Fruit fly (Drosophila melanogaster) whole organism, embryonic: Measurements from ENCODE around the gene CG33090.

ENCODE experiments used
- Atf-2 ChIP-seq: fragments of 200-800 bp; sonication (Bioruptor generic); optimal IDR thresholded peaks from 2 replicates; lab custom pipeline; 2016; ENCODE audit warnings: missing biosample characterization, missing genetic modification characterization
- CG12104 ChIP-seq: fragments of 200-800 bp; sonication (Bioruptor generic); optimal IDR thresholded peaks from 3 replicates; lab custom pipeline; 2016; ENCODE audit warnings: missing biosample characterization, missing genetic modification characterization
- CG14667 ChIP-seq: fragments of 200-800 bp; sonication (Bioruptor generic); IDR thresholded peaks from 2 replicates; pipeline ENCODE4 v1.3.6; 2022; ENCODE audit warnings: missing biosample characterization, missing genetic modification characterization
- CG15011 ChIP-seq: fragments of 200-800 bp; sonication (Bioruptor generic); optimal IDR thresholded peaks from 3 replicates; lab custom pipeline; 2018; ENCODE audit warnings: missing biosample characterization, mild to moderate bottlenecking, missing genetic modification characterization
- CG18476 ChIP-seq: fragments of 200-800 bp; sonication (Bioruptor generic); optimal IDR thresholded peaks from 2 replicates; lab custom pipeline; 2016; ENCODE audit warnings: missing biosample characterization, mild to moderate bottlenecking, missing genetic modification characterization
- CG18599 ChIP-seq: fragments of 200-800 bp; sonication (Bioruptor generic); optimal IDR thresholded peaks from 3 replicates; lab custom pipeline; 2017; ENCODE audit warnings: missing biosample characterization, missing genetic modification characterization, mild to moderate bottlenecking, moderate library complexity, missing genetic modification reagents
- CG2116 ChIP-seq: fragments of 200-800 bp; sonication (Bioruptor generic); optimal IDR thresholded peaks from 3 replicates; lab custom pipeline; 2018; ENCODE audit warnings: missing biosample characterization, mild to moderate bottlenecking, missing genetic modification characterization
- CG2678 ChIP-seq: fragments of 200-800 bp; sonication (Bioruptor generic); optimal IDR thresholded peaks from 3 replicates; lab custom pipeline; 2019; ENCODE audit warnings: missing biosample characterization, mild to moderate bottlenecking, missing genetic modification characterization, moderate library complexity
- CG30403 ChIP-seq: fragments of 200-800 bp; sonication (Bioruptor generic); optimal IDR thresholded peaks from 3 replicates; lab custom pipeline; 2016; ENCODE audit warnings: missing biosample characterization, missing genetic modification characterization
- CG4730 ChIP-seq: fragments of 200-800 bp; sonication (Bioruptor generic); IDR thresholded peaks from 2 replicates; pipeline ENCODE4 v1.3.6; 2022; ENCODE audit warnings: missing biosample characterization, missing genetic modification characterization
- CG5180 ChIP-seq: fragments of 200-800 bp; sonication (Bioruptor generic); optimal IDR thresholded peaks from 3 replicates; lab custom pipeline; 2017; ENCODE audit warnings: missing biosample characterization, missing genetic modification characterization, mild to moderate bottlenecking, moderate library complexity, missing genetic modification reagents
- CG6254 ChIP-seq: fragments of 200-800 bp; sonication (Bioruptor generic); optimal IDR thresholded peaks from 3 replicates; lab custom pipeline; 2017; ENCODE audit warnings: mild to moderate bottlenecking, missing biosample characterization, missing genetic modification reagents, missing genetic modification characterization
- CG7271 ChIP-seq: fragments of 200-800 bp; sonication (Bioruptor generic); optimal IDR thresholded peaks from 2 replicates; lab custom pipeline; 2018; ENCODE audit warnings: missing biosample characterization, mild to moderate bottlenecking, missing genetic modification characterization, moderate library complexity
- CG9932 ChIP-seq: fragments of 200-800 bp; sonication (Bioruptor generic); IDR thresholded peaks from 2 replicates; pipeline ENCODE4 v1.3.6; 2022; ENCODE audit warnings: missing biosample characterization, missing genetic modification characterization
- D19A ChIP-seq: fragments of 200-800 bp; optimal IDR thresholded peaks from 3 replicates; lab custom pipeline; 2019; ENCODE audit warnings: missing biosample characterization, mild to moderate bottlenecking, missing genetic modification characterization, moderate library complexity
- E2f1 ChIP-seq: fragments of 200-800 bp; sonication (Bioruptor generic); IDR thresholded peaks from 2 replicates; pipeline ENCODE4 v1.3.6; 2022; ENCODE audit warnings: missing biosample characterization, missing genetic modification characterization
- Ets97D ChIP-seq: fragments of 200-800 bp; sonication (Bioruptor generic); optimal IDR thresholded peaks from 3 replicates; lab custom pipeline; 2016; ENCODE audit warnings: missing biosample characterization, missing genetic modification characterization
- Med ChIP-seq: fragments of 200-800 bp; sonication (Bioruptor generic); peaks from one replicate; lab custom pipeline; 2016; ENCODE audit warnings: missing biosample characterization, missing genetic modification characterization, mild to moderate bottlenecking, inconsistent platforms, moderate library complexity
- Meics ChIP-seq: fragments of 200-800 bp; sonication (Bioruptor generic); optimal IDR thresholded peaks from 2 replicates; lab custom pipeline; 2017; ENCODE audit warnings: missing biosample characterization, mild to moderate bottlenecking, missing genetic modification characterization
- Mes4 ChIP-seq: fragments of 200-800 bp; sonication (Bioruptor generic); optimal IDR thresholded peaks from 2 replicates; lab custom pipeline; 2016; ENCODE audit warnings: missing biosample characterization, missing genetic modification characterization
- Oli ChIP-seq: fragments of 200-800 bp; sonication (Bioruptor generic); optimal IDR thresholded peaks from 2 replicates; lab custom pipeline; 2018; ENCODE audit warnings: missing biosample characterization, mild to moderate bottlenecking, missing genetic modification characterization, moderate library complexity
- Ptx1 ChIP-seq: fragments of 200-800 bp; sonication (Bioruptor generic); IDR thresholded peaks from 2 replicates; pipeline ENCODE4 v1.3.6; 2022; ENCODE audit warnings: missing biosample characterization, missing genetic modification characterization
- Side ChIP-seq: fragments of 200-800 bp; sonication (Bioruptor generic); optimal IDR thresholded peaks from 2 replicates; lab custom pipeline; 2016; ENCODE audit warnings: missing biosample characterization, missing genetic modification characterization
- Sox100B ChIP-seq: fragments of 200-800 bp; sonication (Bioruptor generic); optimal IDR thresholded peaks from 3 replicates; lab custom pipeline; 2018; ENCODE audit warnings: missing biosample characterization, mild to moderate bottlenecking, missing genetic modification characterization
- Spps ChIP-seq: fragments of 200-800 bp; sonication (Bioruptor generic); optimal IDR thresholded peaks from 2 replicates; lab custom pipeline; 2018; ENCODE audit warnings: missing biosample characterization, mild to moderate bottlenecking, missing genetic modification characterization
- bcd ChIP-seq: fragments of 200-800 bp; sonication (Bioruptor generic); optimal IDR thresholded peaks from 2 replicates; lab custom pipeline; 2017; ENCODE audit warnings: missing biosample characterization, mild to moderate bottlenecking, missing genetic modification characterization
- cwo ChIP-seq: fragments of 200-800 bp; sonication (Bioruptor generic); optimal IDR thresholded peaks from 3 replicates; lab custom pipeline; 2017; ENCODE audit warnings: missing biosample characterization, missing genetic modification characterization, mild to moderate bottlenecking, moderate library complexity, missing genetic modification reagents
- esg ChIP-seq: fragments of 200-800 bp; sonication (Bioruptor generic); conservative IDR thresholded peaks from 2 replicates; pipeline ENCODE4 v1.3.6; 2022; ENCODE audit warnings: missing biosample characterization, missing genetic modification characterization
- eve ChIP-seq, 2 experiments: fragments of >200 bp; optimal IDR thresholded peaks; 2 replicates each; lab custom pipeline; 2017; ENCODE audit warnings: missing biosample characterization in 2 of 2, missing genetic modification characterization in 2 of 2
- gem ChIP-seq: fragments of 200-800 bp; sonication (Bioruptor generic); optimal IDR thresholded peaks from 2 replicates; lab custom pipeline; 2019; ENCODE audit warnings: missing biosample characterization, mild to moderate bottlenecking, missing genetic modification characterization, moderate library complexity
- grau ChIP-seq: fragments of 200-800 bp; optimal IDR thresholded peaks from 3 replicates; lab custom pipeline; 2019; ENCODE audit warnings: missing biosample characterization, mild to moderate bottlenecking, missing genetic modification characterization, moderate library complexity
- gsb-n ChIP-seq: fragments of 200-800 bp; sonication (Bioruptor generic); optimal IDR thresholded peaks from 3 replicates; lab custom pipeline; 2018; ENCODE audit warnings: missing biosample characterization, mild to moderate bottlenecking, missing genetic modification characterization
- hb ChIP-seq: fragments of 200-800 bp; sonication (Bioruptor generic); IDR thresholded peaks from 3 replicates; pipeline ENCODE4 v1.3.6; 2022; ENCODE audit warnings: missing biosample characterization, missing genetic modification characterization; ENCODE audit not compliant: partially characterized antibody
- ind ChIP-seq: fragments of 200-800 bp; sonication (Bioruptor generic); optimal IDR thresholded peaks from 3 replicates; lab custom pipeline; 2016; ENCODE audit warnings: missing biosample characterization, missing genetic modification characterization
- lab ChIP-seq: fragments of 200-800 bp; sonication (Bioruptor generic); optimal IDR thresholded peaks from 3 replicates; lab custom pipeline; 2017; ENCODE audit warnings: missing biosample characterization, missing genetic modification characterization, mild to moderate bottlenecking, moderate library complexity, missing genetic modification reagents
- lilli ChIP-seq: fragments of 200-800 bp; sonication (Bioruptor generic); optimal IDR thresholded peaks from 3 replicates; lab custom pipeline; 2016; ENCODE audit warnings: missing biosample characterization, missing genetic modification characterization
- nau ChIP-seq: fragments of 200-800 bp; sonication (Bioruptor generic); optimal IDR thresholded peaks from 3 replicates; lab custom pipeline; 2017; ENCODE audit warnings: missing biosample characterization, mild to moderate bottlenecking, missing genetic modification characterization, missing genetic modification reagents
- nmo ChIP-seq: fragments of 200-800 bp; sonication (Bioruptor generic); optimal IDR thresholded peaks from 2 replicates; lab custom pipeline; 2018; ENCODE audit warnings: missing biosample characterization, mild to moderate bottlenecking, missing genetic modification characterization, moderate library complexity
- phol ChIP-seq: fragments of 200-800 bp; sonication (Bioruptor generic); optimal IDR thresholded peaks from 3 replicates; lab custom pipeline; 2018; ENCODE audit warnings: missing biosample characterization, mild to moderate bottlenecking, missing genetic modification characterization, moderate library complexity
- prd ChIP-seq, 3 experiments: fragments of >200 bp in 2 of 3; fragments of 200-800 bp in 1 of 3; sonication (Bioruptor generic) in 1 of 3; optimal IDR thresholded peaks in 2 of 3; IDR thresholded peaks in 1 of 3; 2 replicates in 2 of 3; 3 replicates in 1 of 3; pipeline versions ENCODE4 v1.3.6 to Lab custom; 2017 to 2022; ENCODE audit warnings: missing biosample characterization in 1 of 3, missing genetic modification characterization in 1 of 3
- pzg ChIP-seq: fragments of 200-800 bp; sonication (Bioruptor generic); optimal IDR thresholded peaks from 3 replicates; lab custom pipeline; 2018; ENCODE audit warnings: missing biosample characterization, mild to moderate bottlenecking, missing genetic modification characterization, moderate library complexity
- scrt ChIP-seq: fragments of 200-800 bp; sonication (Bioruptor generic); optimal IDR thresholded peaks from 2 replicates; lab custom pipeline; 2018; ENCODE audit warnings: missing biosample characterization, mild to moderate bottlenecking, missing genetic modification characterization, moderate library complexity
- sens ChIP-seq: fragments of 200-800 bp; sonication (Bioruptor generic); peaks from one replicate; lab custom pipeline; 2016; ENCODE audit warnings: missing biosample characterization, missing genetic modification characterization
- sisA ChIP-seq: fragments of 200-800 bp; sonication (Bioruptor generic); IDR thresholded peaks from 2 replicates; pipeline ENCODE4 v1.3.6; 2022; ENCODE audit warnings: missing biosample characterization, missing genetic modification characterization
- slou ChIP-seq: fragments of 200-800 bp; sonication (Bioruptor generic); optimal IDR thresholded peaks from 3 replicates; lab custom pipeline; 2016; ENCODE audit warnings: missing biosample characterization, missing genetic modification characterization
- tap ChIP-seq: fragments of 200-800 bp; optimal IDR thresholded peaks from 3 replicates; lab custom pipeline; 2019; ENCODE audit warnings: missing biosample characterization, mild to moderate bottlenecking, missing genetic modification characterization, moderate library complexity
- tgo ChIP-seq: fragments of 200-800 bp; sonication (Bioruptor generic); IDR thresholded peaks from 3 replicates; pipeline ENCODE4 v1.3.6; 2022; ENCODE audit warnings: missing biosample characterization, missing genetic modification characterization
- vnd ChIP-seq: fragments of 200-800 bp; sonication (Bioruptor generic); IDR thresholded peaks from 3 replicates; pipeline ENCODE4 v1.3.6; 2022; ENCODE audit warnings: missing biosample characterization, missing genetic modification characterization; ENCODE audit not compliant: partially characterized antibody
- zen ChIP-seq: fragments of 200-800 bp; sonication (Bioruptor generic); optimal IDR thresholded peaks from 3 replicates; lab custom pipeline; 2018; ENCODE audit warnings: missing biosample characterization, mild to moderate bottlenecking, missing genetic modification characterization, moderate library complexity

CG33090 gene

dm6 chr2L:14367274-14367669 lies 33.3 kb downstream of the CG33090 start (continued):
- TF ChIP-seq Atf-2 (GFP tag; lab: Kevin White, UChicago) (no peak), bcd (GFP tag; lab: Kevin White, UChicago) (peak; percentile 29), Oli (peak; percentile 37), gem (tag; lab: Kevin White, UChicago) (peak; percentile 37), Ptx1 (GFP tag; lab: Robert Waterston, UW) (peak; percentile 34; the same call in 1 of the 2 replicates), Med (GFP tag; lab: Kevin White, UChicago) (peak; percentile 10), CG7271 (peak; percentile 36), CG18476 (GFP tag; lab: Kevin White, UChicago) (peak; percentile 0), Spps (tag; lab: Kevin White, UChicago) (peak; percentile 4), Meics (GFP tag; lab: Kevin White, UChicago) (peak; percentile 58), lab (GFP tag; lab: Kevin White, UChicago) (peak; percentile 33), esg (GFP tag; lab: Robert Waterston, UW) (peak; percentile 38), CG18599 (GFP tag; lab: Kevin White, UChicago) (peak; percentile 51), scrt (peak; percentile 23), nmo (GFP tag; lab: Kevin White, UChicago) (peak; percentile 79), slou (GFP tag; lab: Kevin White, UChicago) (peak; percentile 21), D19A (tag; lab: Kevin White, UChicago) (peak; percentile 22), ind (GFP tag; lab: Kevin White, UChicago) (peak; percentile 33), sisA (0 out of 2 replicates have a peak, but pooled peaks have one; percentile 19), CG15011 (GFP tag; lab: Kevin White, UChicago) (peak; percentile 20), zen (tag; lab: Kevin White, UChicago) (peak; percentile 38), CG2116 (GFP tag; lab: Kevin White, UChicago) (peak; percentile 7), CG4730 (GFP tag; lab: Robert Waterston, UW) (0 out of 2 replicates have a peak, but pooled peaks have one; percentile 7), nau (GFP tag; lab: Kevin White, UChicago) (peak; percentile 44), CG2678 (tag; lab: Kevin White, UChicago) (peak; percentile 77), prd (optimal IDR thresholded peaks at IDR 0.05; lab: Kevin White, UChicago) (no peak), prd (GFP tag; IDR thresholded peaks at IDR 0.05; lab: Robert Waterston, UW) (peak; percentile 50; the same call in 1 of the 3 replicates), CG9932 (GFP tag; lab: Robert Waterston, UW) (no peak), Ets97D (no peak), Mes4 (GFP tag; lab: Kevin White, UChicago) (no peak), E2f1 (GFP tag; lab: Robert Waterston, UW) (0 out of 2 replicates have a peak, but pooled peaks have one; percentile 36), CG6254 (peak; percentile 55), gsb-n (tag; lab: Kevin White, UChicago) (peak; percentile 48), vnd (GFP tag; lab: Robert Waterston, UW) (no peak), CG14667 (0 out of 2 replicates have a peak, but pooled peaks have one; percentile 20), CG30403 (GFP tag; lab: Kevin White, UChicago) (peak; percentile 35), grau (peak; percentile 23), tgo (GFP tag; lab: Robert Waterston, UW) (0 out of 3 replicates have a peak, but pooled peaks have one; percentile 23), tap (peak; percentile 33), lilli (no peak), phol (tag; lab: Kevin White, UChicago) (peak; percentile 77), CG12104 (GFP tag; lab: Kevin White, UChicago) (peak; percentile 33), sens (GFP tag; lab: Kevin White, UChicago) (peak; percentile 52), Side (GFP tag; lab: Kevin White, UChicago) (no peak), hb (GFP tag; lab: Robert Waterston, UW) (no peak), CG5180 (GFP tag; lab: Kevin White, UChicago) (peak; percentile 40), cwo (GFP tag; lab: Kevin White, UChicago) (peak; percentile 48), pzg (GFP tag; lab: Kevin White, UChicago) (no peak), Sox100B (GFP tag; lab: Kevin White, UChicago) (peak; percentile 82), eve (GFP tag; optimal IDR thresholded peaks at IDR 0.05; lab: Kevin White, UChicago) (no peak)
